Fruit fly (Drosophila melanogaster) whole organism, adult: ENCODE data around the gene IA-2.
A peak's percentile ranks its signal among the peaks of the same experiment; 100 is the strongest.

ENCODE experiments used
- CG11617 ChIP-seq: fragments of 200-800 bp; sonication (Bioruptor generic); optimal IDR thresholded peaks from 2 replicates; lab custom pipeline; 2017; ENCODE audit warnings: mild to moderate bottlenecking, missing biosample characterization, missing genetic modification reagents, missing genetic modification characterization
- CG12768 ChIP-seq: fragments of 200-800 bp; sonication (Bioruptor generic); optimal IDR thresholded peaks from 2 replicates; lab custom pipeline; 2017; ENCODE audit warnings: missing biosample characterization, missing genetic modification characterization, mild to moderate bottlenecking, moderate library complexity, missing genetic modification reagents
- CG14711 ChIP-seq: fragments of 200-800 bp; sonication (Bioruptor generic); optimal IDR thresholded peaks from 2 replicates; lab custom pipeline; 2018; ENCODE audit warnings: missing biosample characterization, mild to moderate bottlenecking, missing genetic modification characterization, moderate library complexity
- CG1620 ChIP-seq: fragments of 200-800 bp; sonication (Bioruptor generic); optimal IDR thresholded peaks from 2 replicates; lab custom pipeline; 2016; ENCODE audit warnings: missing biosample characterization, missing genetic modification characterization
- CG33017 ChIP-seq: fragments of 200-800 bp; sonication (Bioruptor generic); optimal IDR thresholded peaks from 2 replicates; lab custom pipeline; 2018; ENCODE audit warnings: missing biosample characterization, mild to moderate bottlenecking, missing genetic modification characterization, moderate library complexity
- CG5204 ChIP-seq: fragments of 200-800 bp; sonication (Bioruptor generic); optimal IDR thresholded peaks from 2 replicates; lab custom pipeline; 2016; ENCODE audit warnings: missing biosample characterization, missing genetic modification characterization
- CG7045 ChIP-seq: fragments of 200-800 bp; sonication (Bioruptor generic); optimal IDR thresholded peaks from 2 replicates; lab custom pipeline; 2017; ENCODE audit warnings: missing biosample characterization, mild to moderate bottlenecking, missing genetic modification characterization
- CG7101 ChIP-seq: fragments of 200-800 bp; sonication (Bioruptor generic); optimal IDR thresholded peaks from 2 replicates; lab custom pipeline; 2018; ENCODE audit warnings: missing biosample characterization, mild to moderate bottlenecking, missing genetic modification characterization, moderate library complexity
- Clk ChIP-seq: fragments of 200-800 bp; sonication (Bioruptor generic); optimal IDR thresholded peaks from 2 replicates; lab custom pipeline; 2017; ENCODE audit warnings: missing biosample characterization, missing genetic modification characterization
- Crg-1 ChIP-seq: fragments of 200-800 bp; sonication (Bioruptor generic); optimal IDR thresholded peaks from 2 replicates; lab custom pipeline; 2016; ENCODE audit warnings: missing biosample characterization, missing genetic modification characterization
- Hr96 ChIP-seq: fragments of 200-800 bp; sonication (Bioruptor generic); optimal IDR thresholded peaks from 2 replicates; lab custom pipeline; 2016; ENCODE audit warnings: missing biosample characterization, missing genetic modification characterization
- Mnt ChIP-seq: fragments of 200-800 bp; sonication (Bioruptor generic); optimal IDR thresholded peaks from 2 replicates; lab custom pipeline; 2016; ENCODE audit warnings: missing biosample characterization, mild to moderate bottlenecking, missing genetic modification characterization
- bab1 ChIP-seq: fragments of 200-800 bp; sonication (Bioruptor generic); optimal IDR thresholded peaks from 3 replicates; lab custom pipeline; 2019; ENCODE audit warnings: missing biosample characterization, mild to moderate bottlenecking, missing genetic modification characterization, moderate library complexity
- cic ChIP-seq: fragments of 200-800 bp; sonication (Bioruptor generic); optimal IDR thresholded peaks from 2 replicates; lab custom pipeline; 2017; ENCODE audit warnings: missing biosample characterization, mild to moderate bottlenecking, missing genetic modification characterization, moderate library complexity
- cnc ChIP-seq, 2 experiments: fragments of >200 bp; optimal IDR thresholded peaks; 2 replicates each; lab custom pipeline; 2017
- kay ChIP-seq: fragments of 200-800 bp; sonication (Bioruptor generic); peaks from one replicate; lab custom pipeline; 2016; ENCODE audit warnings: missing biosample characterization, missing genetic modification characterization, borderline replicate concordance
- ovo ChIP-seq: fragments of 200-800 bp; sonication (Bioruptor generic); optimal IDR thresholded peaks from 2 replicates; lab custom pipeline; 2016; ENCODE audit warnings: missing biosample characterization, missing genetic modification characterization
- pad ChIP-seq: fragments of 200-800 bp; sonication (Bioruptor generic); optimal IDR thresholded peaks from 3 replicates; lab custom pipeline; 2017; ENCODE audit warnings: missing biosample characterization, missing genetic modification characterization, mild to moderate bottlenecking, moderate library complexity, missing genetic modification reagents
- tj ChIP-seq: fragments of 200-800 bp; sonication (Bioruptor generic); optimal IDR thresholded peaks from 3 replicates; lab custom pipeline; 2017; ENCODE audit warnings: missing biosample characterization, mild to moderate bottlenecking, missing genetic modification characterization, moderate library complexity
- toe ChIP-seq: fragments of 200-800 bp; sonication (Bioruptor generic); optimal IDR thresholded peaks from 2 replicates; lab custom pipeline; 2016; ENCODE audit warnings: missing biosample characterization, missing genetic modification characterization

IA-2 gene

dm6 chr2L:1008923-1009322, 38.9 kb downstream of the IA-2 start:
- TF ChIP-seq Clk (GFP tag; lab: Kevin White, UChicago) (no peak), tj (GFP tag; lab: Kevin White, UChicago) (peak; percentile 90)

dm6 chr2L:1007840-1008241, 40.0 kb downstream of the IA-2 start:
- TF ChIP-seq tj (GFP tag; lab: Kevin White, UChicago) (no peak), CG14711 (tag; lab: Kevin White, UChicago) (no peak), cnc (optimal IDR thresholded peaks at IDR 0.05; lab: Kevin White, UChicago) (no peak), Crg-1 (no peak), ovo (GFP tag; lab: Kevin White, UChicago) (no peak), cic (GFP tag; lab: Kevin White, UChicago) (no peak), CG1620 (GFP tag; lab: Kevin White, UChicago) (no peak), CG33017 (tag; lab: Kevin White, UChicago) (no peak), kay (GFP tag; lab: Kevin White, UChicago) (no peak), bab1 (no peak)

dm6 chr2L:1007142-1007839, 40.6 kb downstream of the IA-2 start:
- no peak for TF ChIP-seq CG12768
- TF ChIP-seq CG7045 (GFP tag; lab: Kevin White, UChicago) = no peak
- no peak for TF ChIP-seq cic (GFP tag; lab: Kevin White, UChicago)
- TF ChIP-seq bab1 = no peak
- no peak for TF ChIP-seq toe
- TF ChIP-seq CG5204 (GFP tag; lab: Kevin White, UChicago) = no peak
- TF ChIP-seq ovo (GFP tag; lab: Kevin White, UChicago) = no peak
- no peak for TF ChIP-seq Mnt (GFP tag; lab: Kevin White, UChicago)
- no peak for TF ChIP-seq CG14711 (tag; lab: Kevin White, UChicago)
- no peak for TF ChIP-seq kay (GFP tag; lab: Kevin White, UChicago)
- no peak for TF ChIP-seq cnc (optimal IDR thresholded peaks at IDR 0.05; lab: Kevin White, UChicago)
- TF ChIP-seq pad (GFP tag; lab: Kevin White, UChicago) = no peak
- TF ChIP-seq CG33017 (tag; lab: Kevin White, UChicago) = no peak
- no peak for TF ChIP-seq Hr96 (GFP tag; lab: Kevin White, UChicago)
- TF ChIP-seq Clk (GFP tag; lab: Kevin White, UChicago) = no peak
- TF ChIP-seq CG11617 = no peak
- no peak for TF ChIP-seq tj (GFP tag; lab: Kevin White, UChicago)
- TF ChIP-seq CG1620 (GFP tag; lab: Kevin White, UChicago) = no peak
- no peak for TF ChIP-seq CG7101 (tag; lab: Kevin White, UChicago)
- TF ChIP-seq Crg-1 = no peak

- TF ChIP-seq CG1620 (GFP tag; lab: Kevin White, UChicago) = no peak
- TF ChIP-seq CG7045 (GFP tag; lab: Kevin White, UChicago) = no peak
- no peak for TF ChIP-seq CG14711 (tag; lab: Kevin White, UChicago)
- no peak for TF ChIP-seq CG11617
Measured at dm6 chr2L:1006516-1006915, 41.3 kb downstream of the IA-2 start.

- TF ChIP-seq Clk (GFP tag; lab: Kevin White, UChicago) (no peak), Mnt (GFP tag; lab: Kevin White, UChicago) (no peak), kay (GFP tag; lab: Kevin White, UChicago) (no peak), tj (GFP tag; lab: Kevin White, UChicago) (no peak), ovo (GFP tag; lab: Kevin White, UChicago) (no peak), CG14711 (tag; lab: Kevin White, UChicago) (no peak), CG7045 (GFP tag; lab: Kevin White, UChicago) (no peak), CG5204 (GFP tag; lab: Kevin White, UChicago) (no peak), CG1620 (GFP tag; lab: Kevin White, UChicago) (no peak), Crg-1 (no peak), cic (GFP tag; lab: Kevin White, UChicago) (no peak), bab1 (no peak), cnc (optimal IDR thresholded peaks at IDR 0.05; lab: Kevin White, UChicago) (no peak), Hr96 (GFP tag; lab: Kevin White, UChicago) (no peak), CG7101 (tag; lab: Kevin White, UChicago) (no peak), pad (GFP tag; lab: Kevin White, UChicago) (no peak), toe (no peak), CG11617 (no peak), CG12768 (no peak)
Measured at dm6 chr2L:974105-974504, 73.7 kb downstream of the IA-2 start.

- TF ChIP-seq CG5204 (GFP tag; lab: Kevin White, UChicago) (no peak), CG12768 (no peak), tj (GFP tag; lab: Kevin White, UChicago) (no peak), pad (GFP tag; lab: Kevin White, UChicago) (no peak)
Measured at dm6 chr2L:963863-964262, 84.0 kb downstream of the IA-2 start.
